Worm (Caenorhabditis elegans) whole organism, young adult: Measurements from ENCODE around the gene F47B7.4.

Experiments used
- Y79H2A.3 ChIP-seq: fragments of 200-800 bp; sonication (Bioruptor generic); conservative IDR thresholded peaks from 2 replicates; pipeline ENCODE4 v1.3.6; 2022; ENCODE audit warnings: missing genetic modification reagents, missing genetic modification characterization, missing compliant biosample characterization
- ccch-3 ChIP-seq: fragments of 200-800 bp; sonication (Bioruptor generic); optimal IDR thresholded peaks from 2 replicates; lab custom pipeline; 2018; ENCODE audit warnings: mild to moderate bottlenecking, missing genetic modification characterization, missing compliant biosample characterization
- egrh-3 ChIP-seq: fragments of 200-800 bp; sonication (Bioruptor generic); IDR thresholded peaks from 2 replicates; pipeline ENCODE4 v1.3.6; 2022; ENCODE audit warnings: missing genetic modification reagents, missing genetic modification characterization, missing compliant biosample characterization
- lag-1 ChIP-seq: fragments of 200-800 bp; sonication (Bioruptor generic); IDR thresholded peaks from 2 replicates; pipeline ENCODE4 v1.3.6; 2022; ENCODE audit warnings: missing genetic modification reagents, missing genetic modification characterization, missing compliant biosample characterization
- nhr-90 ChIP-seq: sonication (generic microtip); optimal IDR thresholded peaks from 2 replicates; lab custom pipeline; 2016; ENCODE audit warnings: missing genotype, mild to moderate bottlenecking, missing genetic modification characterization, missing compliant biosample characterization
- sea-2 ChIP-seq: fragments of 200-800 bp; sonication (Bioruptor generic); IDR thresholded peaks from 2 replicates; pipeline ENCODE4 v1.3.6; 2022; ENCODE audit warnings: missing genetic modification characterization, missing compliant biosample characterization

DNA sequence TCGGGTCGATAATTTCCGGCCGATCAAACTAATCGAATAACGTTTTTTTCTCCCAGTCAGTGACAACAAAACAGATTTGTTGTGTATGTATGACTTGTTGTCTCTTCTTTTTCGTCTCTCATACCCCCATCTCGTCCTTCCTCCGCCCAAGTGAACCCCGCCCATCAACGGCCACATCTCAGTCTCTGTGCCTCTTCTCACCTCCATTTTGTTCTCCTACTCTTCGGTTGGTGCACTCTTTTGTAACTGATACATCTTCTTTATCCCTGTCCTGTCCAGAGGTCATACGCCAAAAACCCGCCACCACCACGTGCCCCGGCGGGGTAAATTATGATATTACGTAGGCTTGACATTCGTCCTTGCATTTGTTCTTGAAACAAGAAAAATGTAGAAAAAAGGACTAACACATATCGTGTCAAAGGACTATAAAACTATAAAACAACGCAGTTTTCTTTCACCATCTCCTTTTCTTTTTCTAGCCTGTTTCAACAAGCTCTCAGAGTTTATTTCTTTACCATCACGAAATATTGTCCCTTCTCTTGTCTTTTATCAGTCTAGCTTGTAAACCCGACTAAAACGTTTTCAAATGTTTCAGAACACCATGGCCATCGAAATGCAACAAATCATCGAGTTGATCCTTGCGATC lies 21.1 kb upstream of the F47B7.4 start, which contains the start of gene pmpl-1:
- no peak for TF ChIP-seq lag-1 (GFP tag; lab: Robert Waterston, UW)
- TF ChIP-seq Y79H2A.3 (GFP tag; lab: Robert Waterston, UW): no peak
- TF ChIP-seq nhr-90 (tag; lab: Kevin White, UChicago): no peak
- TF ChIP-seq sea-2 (GFP tag; lab: Robert Waterston, UW): no peak
- no peak for TF ChIP-seq ccch-3 (GFP tag; lab: Kevin White, UChicago)
- no peak for TF ChIP-seq egrh-3
